Worm (Caenorhabditis elegans) whole organism, late embryonic: Measurements from ENCODE around the gene K09C4.7.

Source experiments
- ama-1 ChIP-seq: fragments of 150-350 bp; optimal IDR thresholded peaks from 2 replicates; lab custom pipeline; 2014
- ceh-2 ChIP-seq: sonication (generic microtip); optimal IDR thresholded peaks from 2 replicates; lab custom pipeline; 2016; ENCODE audit warnings: missing genotype, missing genetic modification characterization, missing compliant biosample characterization
- ceh-24 ChIP-seq: sonication (generic microtip); optimal IDR thresholded peaks from 2 replicates; lab custom pipeline; 2016; ENCODE audit warnings: mild to moderate bottlenecking, missing genetic modification characterization, missing compliant biosample characterization
- ceh-30 ChIP-seq: fragments of 150-350 bp; optimal IDR thresholded peaks from 2 replicates; lab custom pipeline; 2014; ENCODE audit warnings: missing biosample characterization, missing genetic modification characterization
- ceh-45 ChIP-seq: fragments of 200-800 bp; sonication (Bioruptor generic); IDR thresholded peaks from 2 replicates; pipeline ENCODE4 v1.3.6; 2022; ENCODE audit warnings: missing genetic modification reagents, missing genetic modification characterization, missing compliant biosample characterization
- gmeb-2 ChIP-seq: sonication (generic microtip); optimal IDR thresholded peaks from 2 replicates; lab custom pipeline; 2016; ENCODE audit warnings: missing genetic modification characterization, inconsistent platforms, missing compliant biosample characterization
- nhr-11 ChIP-seq: fragments of 150-350 bp; optimal IDR thresholded peaks from 2 replicates; lab custom pipeline; 2014; ENCODE audit warnings: missing biosample characterization, missing genetic modification characterization
- pax-1 ChIP-seq: fragments of 150-350 bp; optimal IDR thresholded peaks from 2 replicates; lab custom pipeline; 2014; ENCODE audit warnings: missing biosample characterization, missing genetic modification characterization
- pqm-1 ChIP-seq: sonication (generic microtip); optimal IDR thresholded peaks from 2 replicates; lab custom pipeline; 2016; ENCODE audit warnings: missing genetic modification characterization, missing compliant biosample characterization
- unc-55 ChIP-seq: sonication (generic microtip); optimal IDR thresholded peaks from 2 replicates; lab custom pipeline; 2017; ENCODE audit warnings: missing biosample characterization, missing genetic modification reagents, missing genetic modification characterization

DNA sequence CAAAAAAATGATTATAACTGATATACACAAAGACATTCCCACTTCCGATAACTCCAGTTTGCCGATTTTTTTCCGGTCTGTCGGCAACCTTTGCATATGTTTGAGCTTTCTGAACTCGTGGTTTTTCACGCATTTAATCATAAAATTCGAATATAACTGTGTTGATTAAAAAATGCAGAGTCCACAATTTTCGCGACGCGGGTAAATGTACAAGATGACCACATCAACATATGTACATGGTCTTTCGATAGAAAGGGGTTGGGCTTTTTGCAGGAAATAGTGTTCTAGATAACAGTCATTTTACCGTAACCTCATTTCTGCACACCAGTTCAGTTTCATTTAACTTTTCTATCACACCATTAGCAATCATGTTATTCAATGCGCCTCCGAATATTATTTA, 9.6 kb downstream of the K09C4.7 start, which contains the start of gene K09C4.5:
- TF ChIP-seq pqm-1 (no peak), ceh-24 (no peak), unc-55 (GFP tag; lab: Kevin White, UChicago) (no peak), pax-1 (tag; lab: Kevin White, UChicago) (no peak), gmeb-2 (tag; lab: Kevin White, UChicago) (no peak), nhr-11 (no peak), ceh-2 (tag; lab: Kevin White, UChicago) (no peak), ceh-45 (no peak), ama-1 (lab: Kevin White, UChicago) (no peak), ceh-30 (tag; lab: Kevin White, UChicago) (no peak)
